Worm (Caenorhabditis elegans) whole organism, midembryonic: Measurements from ENCODE around the gene B0244.7.

Source experiments
- T22C8.4 ChIP-seq: fragments of 200-800 bp; sonication (Bioruptor generic); IDR thresholded peaks from 2 replicates; pipeline ENCODE4 v1.3.6; 2022; ENCODE audit warnings: missing genetic modification characterization, missing compliant biosample characterization
- cog-1 ChIP-seq: sonication (generic microtip); optimal IDR thresholded peaks from 2 replicates; lab custom pipeline; 2016; ENCODE audit warnings: missing genetic modification characterization, missing compliant biosample characterization
- flt-1 ChIP-seq: fragments of 200-800 bp; sonication (Bioruptor generic); IDR thresholded peaks from 2 replicates; pipeline ENCODE4 v1.3.6; 2022; ENCODE audit warnings: missing genetic modification characterization, missing compliant biosample characterization
- klf-2 ChIP-seq: fragments of 200-800 bp; sonication (Bioruptor generic); conservative IDR thresholded peaks from 2 replicates; pipeline ENCODE4 v1.3.6; 2022; ENCODE audit warnings: missing genetic modification reagents, missing genetic modification characterization, missing compliant biosample characterization
- med-1 ChIP-seq: sonication (generic microtip); optimal IDR thresholded peaks from 2 replicates; lab custom pipeline; 2017; ENCODE audit warnings: missing genetic modification characterization, mild to moderate bottlenecking, missing compliant biosample characterization, antibody characterized with exemption, missing genetic modification reagents; ENCODE audit not compliant: insufficient read depth
- ref-1 ChIP-seq: fragments of 200-800 bp; sonication (Bioruptor generic); conservative IDR thresholded peaks from 2 replicates; pipeline ENCODE4 v1.3.6; 2022; ENCODE audit warnings: missing genetic modification reagents, missing genetic modification characterization, missing compliant biosample characterization
- tab-1 ChIP-seq: fragments of 200-800 bp; sonication (Bioruptor generic); IDR thresholded peaks from 2 replicates; pipeline ENCODE4 v1.3.6; 2022; ENCODE audit warnings: missing genetic modification characterization, missing compliant biosample characterization
- ztf-23 ChIP-seq: fragments of 200-800 bp; sonication (Bioruptor generic); IDR thresholded peaks from 2 replicates; pipeline ENCODE4 v1.3.6; 2022; ENCODE audit warnings: missing genetic modification reagents, missing genetic modification characterization, missing compliant biosample characterization
- ztf-29 ChIP-seq: fragments of 200-800 bp; sonication (Bioruptor generic); IDR thresholded peaks from 2 replicates; pipeline ENCODE4 v1.3.6; 2022; ENCODE audit warnings: missing genetic modification reagents, missing genetic modification characterization, missing compliant biosample characterization

B0244.7 gene

ce11 chrIII:5763988-5764387, 32.7 kb downstream of the B0244.7 start:
- no peak for TF ChIP-seq ztf-23
- TF ChIP-seq klf-2 (GFP tag; lab: Robert Waterston, UW), result no peak
- TF ChIP-seq flt-1 (GFP tag; lab: Robert Waterston, UW), result no peak
- TF ChIP-seq ztf-29 (GFP tag; lab: Robert Waterston, UW), result no peak
- no peak for TF ChIP-seq tab-1 (GFP tag; lab: Robert Waterston, UW)
- no peak for TF ChIP-seq cog-1 (tag; lab: Kevin White, UChicago)
- TF ChIP-seq ref-1 (GFP tag; lab: Robert Waterston, UW), result no peak
- TF ChIP-seq med-1 (GFP tag; lab: Kevin White, UChicago), result no peak
- TF ChIP-seq T22C8.4 (GFP tag; lab: Robert Waterston, UW), result no peak

DNA sequence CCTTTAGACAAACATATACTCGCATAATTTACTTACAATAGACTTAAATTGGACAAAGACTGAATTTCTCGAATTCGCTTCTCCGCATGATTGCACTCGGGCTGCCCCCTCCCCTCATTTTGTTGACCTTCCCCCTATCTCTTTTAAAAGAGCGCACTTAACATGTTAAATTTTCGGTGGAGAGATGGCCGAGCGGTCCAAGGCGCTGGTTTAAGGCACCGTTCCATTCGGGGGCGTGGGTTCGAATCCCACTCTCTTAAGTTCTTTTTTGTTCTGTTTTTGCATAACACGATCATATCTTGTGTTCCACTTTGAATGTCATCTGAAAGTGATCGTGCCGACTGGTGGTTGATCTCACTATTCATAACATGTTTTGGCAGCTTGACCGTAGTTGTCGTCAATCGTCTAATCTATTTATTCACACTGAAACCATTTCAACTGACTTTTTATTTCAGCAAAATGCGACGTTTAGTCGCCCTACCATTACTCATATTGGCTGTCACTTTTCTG, 38.5 kb downstream of the B0244.7 start, which contains the start of gene cutl-23:
Gene cutl-23, plus strand, starts transcription at position 460 of the 510 bp plus-strand sequence.
- TF ChIP-seq ztf-29 (GFP tag; lab: Robert Waterston, UW) (0 out of 2 replicates have a peak, but pooled peaks have one; percentile 42), cog-1 (tag; lab: Kevin White, UChicago) (peak; percentile 11), flt-1 (GFP tag; lab: Robert Waterston, UW) (peak; percentile 76), ref-1 (GFP tag; lab: Robert Waterston, UW) (no peak), med-1 (GFP tag; lab: Kevin White, UChicago) (no peak), T22C8.4 (GFP tag; lab: Robert Waterston, UW) (no peak), tab-1 (GFP tag; lab: Robert Waterston, UW) (peak; percentile 80; the same call in 1 of the 2 replicates), klf-2 (GFP tag; lab: Robert Waterston, UW) (no peak; the same call in 1 of the 2 replicates), ztf-23 (peak; percentile 73; the same call in 1 of the 2 replicates)

- no peak for TF ChIP-seq T22C8.4 (GFP tag; lab: Robert Waterston, UW)
- no peak for TF ChIP-seq ztf-23
- TF ChIP-seq cog-1 (tag; lab: Kevin White, UChicago), result no peak
- TF ChIP-seq klf-2 (GFP tag; lab: Robert Waterston, UW), result no peak
- TF ChIP-seq ref-1 (GFP tag; lab: Robert Waterston, UW), result no peak
Observed at ce11 chrIII:5782080-5782479, 50.8 kb downstream of the B0244.7 start.
